Fruit fly (Drosophila melanogaster) whole organism, embryonic: ENCODE measurements around the gene CG12990.

Experiments used
- Antp ChIP-seq: fragments of 200-800 bp; sonication (Bioruptor generic); optimal IDR thresholded peaks from 3 replicates; lab custom pipeline; 2016; ENCODE audit warnings: missing biosample characterization, missing genetic modification characterization
- CG10979 ChIP-seq: fragments of 200-800 bp; sonication (Bioruptor generic); optimal IDR thresholded peaks from 2 replicates; lab custom pipeline; 2018; ENCODE audit warnings: missing biosample characterization, mild to moderate bottlenecking, missing genetic modification characterization, moderate library complexity
- CG1233 ChIP-seq: fragments of 200-800 bp; sonication (Bioruptor generic); optimal IDR thresholded peaks from 4 replicates; lab custom pipeline; 2018; ENCODE audit warnings: missing biosample characterization, mild to moderate bottlenecking, missing genetic modification characterization
- CG14050 ChIP-seq: fragments of 200-800 bp; sonication (Bioruptor generic); IDR thresholded peaks from 3 replicates; pipeline ENCODE4 v1.3.6; 2022; ENCODE audit warnings: missing biosample characterization, missing genetic modification characterization
- CG1529 ChIP-seq: fragments of 200-800 bp; sonication (Bioruptor generic); optimal IDR thresholded peaks from 3 replicates; lab custom pipeline; 2018; ENCODE audit warnings: missing biosample characterization, missing genetic modification characterization
- CG3838 ChIP-seq: fragments of 200-800 bp; sonication (Bioruptor generic); optimal IDR thresholded peaks from 3 replicates; lab custom pipeline; 2016; ENCODE audit warnings: missing biosample characterization, missing genetic modification characterization
- CG3995 ChIP-seq: fragments of 200-800 bp; sonication (Bioruptor generic); optimal IDR thresholded peaks from 3 replicates; lab custom pipeline; 2016; ENCODE audit warnings: missing biosample characterization, missing genetic modification characterization
- CG4328 ChIP-seq: fragments of 200-800 bp; sonication (Bioruptor generic); optimal IDR thresholded peaks from 3 replicates; lab custom pipeline; 2017; ENCODE audit warnings: missing biosample characterization, missing genetic modification reagents, missing genetic modification characterization
- CG4404 ChIP-seq: fragments of 200-800 bp; sonication (Bioruptor generic); IDR thresholded peaks from 2 replicates; pipeline ENCODE4 v1.3.6; 2022; ENCODE audit warnings: missing biosample characterization, missing genetic modification characterization
- CG4424 ChIP-seq: fragments of 200-800 bp; sonication (Bioruptor generic); optimal IDR thresholded peaks from 3 replicates; lab custom pipeline; 2016; ENCODE audit warnings: missing biosample characterization, missing genetic modification characterization
- CG8290 ChIP-seq, 3 experiments: fragments of 200-800 bp; sonication (Bioruptor generic); optimal IDR thresholded peaks; 2 replicates each; lab custom pipeline; 2016 to 2019; ENCODE audit warnings: missing biosample characterization in 3 of 3, missing genetic modification characterization in 3 of 3, mild to moderate bottlenecking in 2 of 3, moderate library complexity in 1 of 3
- CG9437 ChIP-seq: fragments of 200-800 bp; sonication (Bioruptor generic); optimal IDR thresholded peaks from 2 replicates; lab custom pipeline; 2018; ENCODE audit warnings: missing biosample characterization, mild to moderate bottlenecking, missing genetic modification characterization
- Camta ChIP-seq: fragments of 200-800 bp; sonication (Bioruptor generic); optimal IDR thresholded peaks from 2 replicates; lab custom pipeline; 2016; ENCODE audit warnings: missing biosample characterization, missing genetic modification characterization
- CrebB ChIP-seq: fragments of 200-800 bp; sonication (Bioruptor generic); optimal IDR thresholded peaks from 3 replicates; lab custom pipeline; 2018; ENCODE audit warnings: missing biosample characterization, mild to moderate bottlenecking, missing genetic modification characterization
- Dfd ChIP-seq, 2 experiments: fragments of >200 bp; optimal IDR thresholded peaks; 2 replicates each; lab custom pipeline; 2017; ENCODE audit warnings: missing biosample characterization in 2 of 2, missing genetic modification characterization in 2 of 2
- Dll ChIP-seq: fragments of 200-800 bp; sonication (Bioruptor generic); IDR thresholded peaks from 4 replicates; pipeline ENCODE4 v1.3.6; 2022; ENCODE audit warnings: missing biosample characterization, missing genetic modification characterization; ENCODE audit not compliant: partially characterized antibody
- Doc3 ChIP-seq: fragments of 200-800 bp; sonication (Bioruptor generic); IDR thresholded peaks from 3 replicates; pipeline ENCODE4 v1.3.6; 2022; ENCODE audit warnings: missing biosample characterization, missing genetic modification characterization; ENCODE audit not compliant: partially characterized antibody
- Ets65A ChIP-seq: fragments of 200-800 bp; sonication (Bioruptor generic); peaks from one replicate; lab custom pipeline; 2016; ENCODE audit warnings: missing biosample characterization, missing genetic modification characterization
- Ets97D ChIP-seq: fragments of 200-800 bp; sonication (Bioruptor generic); optimal IDR thresholded peaks from 3 replicates; lab custom pipeline; 2016; ENCODE audit warnings: missing biosample characterization, missing genetic modification characterization
- Fer1 ChIP-seq: fragments of 200-800 bp; sonication (Bioruptor generic); optimal IDR thresholded peaks from 2 replicates; lab custom pipeline; 2017; ENCODE audit warnings: missing biosample characterization, mild to moderate bottlenecking, missing genetic modification characterization
- Gsc ChIP-seq: fragments of 200-800 bp; sonication (Bioruptor generic); IDR thresholded peaks from 2 replicates; pipeline ENCODE4 v1.3.6; 2022; ENCODE audit warnings: missing biosample characterization, missing genetic modification characterization
- HHEX ChIP-seq: fragments of 200-800 bp; sonication (Bioruptor generic); optimal IDR thresholded peaks from 3 replicates; lab custom pipeline; 2017; ENCODE audit warnings: missing biosample characterization, mild to moderate bottlenecking, missing genetic modification characterization, missing genetic modification reagents
- HmgD ChIP-seq: fragments of 200-800 bp; sonication (Bioruptor generic); optimal IDR thresholded peaks from 3 replicates; lab custom pipeline; 2016; ENCODE audit warnings: missing biosample characterization, missing genetic modification characterization
- Hr39 ChIP-seq: fragments of >200 bp; optimal IDR thresholded peaks from 2 replicates; lab custom pipeline; 2017
- Hr78 ChIP-seq, 2 experiments: fragments of 200-800 bp in 1 of 2; fragments of >200 bp in 1 of 2; sonication (Bioruptor generic) in 1 of 2; optimal IDR thresholded peaks; 2 replicates each; lab custom pipeline; 2017 to 2019; ENCODE audit warnings: missing biosample characterization in 2 of 2, missing genetic modification characterization in 2 of 2, mild to moderate bottlenecking in 1 of 2, moderate library complexity in 1 of 2
- Mad ChIP-seq: fragments of 200-800 bp; sonication (Bioruptor generic); optimal IDR thresholded peaks from 2 replicates; lab custom pipeline; 2016; ENCODE audit warnings: missing biosample characterization, missing genetic modification characterization
- Mes4 ChIP-seq: fragments of 200-800 bp; sonication (Bioruptor generic); optimal IDR thresholded peaks from 2 replicates; lab custom pipeline; 2016; ENCODE audit warnings: missing biosample characterization, missing genetic modification characterization
- Sin3A ChIP-seq: fragments of >200 bp; optimal IDR thresholded peaks from 2 replicates; lab custom pipeline; 2018
- Sry-β ChIP-seq: fragments of 200-800 bp; sonication (Bioruptor generic); optimal IDR thresholded peaks from 2 replicates; lab custom pipeline; 2018; ENCODE audit warnings: missing biosample characterization, mild to moderate bottlenecking, missing genetic modification characterization, moderate library complexity
- Tbp ChIP-seq: fragments of >200 bp; optimal IDR thresholded peaks from 2 replicates; lab custom pipeline; 2018; ENCODE audit warnings: missing biosample characterization, missing genetic modification characterization
- bab2 ChIP-seq: fragments of 200-800 bp; sonication (Bioruptor generic); optimal IDR thresholded peaks from 2 replicates; lab custom pipeline; 2016; ENCODE audit warnings: missing biosample characterization, missing genetic modification characterization
- bbx ChIP-seq: fragments of 200-800 bp; sonication (Bioruptor generic); IDR thresholded peaks from 2 replicates; pipeline ENCODE4 v1.3.6; 2022; ENCODE audit warnings: missing biosample characterization, missing genetic modification characterization; ENCODE audit not compliant: partially characterized antibody
- crc ChIP-seq: fragments of 200-800 bp; sonication (Bioruptor generic); optimal IDR thresholded peaks from 2 replicates; lab custom pipeline; 2016; ENCODE audit warnings: missing biosample characterization, missing genetic modification characterization
- cwo ChIP-seq: fragments of 200-800 bp; sonication (Bioruptor generic); optimal IDR thresholded peaks from 3 replicates; lab custom pipeline; 2017; ENCODE audit warnings: missing biosample characterization, missing genetic modification characterization, mild to moderate bottlenecking, moderate library complexity, missing genetic modification reagents
- dati ChIP-seq: fragments of 200-800 bp; sonication (Bioruptor generic); IDR thresholded peaks from 2 replicates; pipeline ENCODE4 v1.3.6; 2022; ENCODE audit warnings: missing biosample characterization, missing genetic modification characterization
- fru ChIP-seq: fragments of >200 bp; optimal IDR thresholded peaks from 2 replicates; lab custom pipeline; 2017
- gce ChIP-seq: fragments of 200-800 bp; sonication (Bioruptor generic); IDR thresholded peaks from 3 replicates; pipeline ENCODE4 v1.3.6; 2022; ENCODE audit warnings: missing biosample characterization, missing genetic modification characterization
- hth ChIP-seq: fragments of >200 bp; optimal IDR thresholded peaks from 2 replicates; lab custom pipeline; 2017; ENCODE audit warnings: inconsistent platforms
- kah ChIP-seq: fragments of 200-800 bp; sonication (Bioruptor generic); optimal IDR thresholded peaks from 2 replicates; lab custom pipeline; 2018; ENCODE audit warnings: missing biosample characterization, mild to moderate bottlenecking, missing genetic modification characterization
- kay ChIP-seq: fragments of 200-800 bp; sonication (Bioruptor generic); optimal IDR thresholded peaks from 2 replicates; lab custom pipeline; 2016; ENCODE audit warnings: missing biosample characterization, missing genetic modification characterization
- lab ChIP-seq: fragments of 200-800 bp; sonication (Bioruptor generic); optimal IDR thresholded peaks from 3 replicates; lab custom pipeline; 2017; ENCODE audit warnings: missing biosample characterization, missing genetic modification characterization, mild to moderate bottlenecking, moderate library complexity, missing genetic modification reagents
- maf-S ChIP-seq: fragments of 200-800 bp; sonication (Bioruptor generic); optimal IDR thresholded peaks from 2 replicates; lab custom pipeline; 2016; ENCODE audit warnings: missing biosample characterization, missing genetic modification characterization
- odd ChIP-seq: fragments of 200-800 bp; sonication (Bioruptor generic); optimal IDR thresholded peaks from 2 replicates; lab custom pipeline; 2017; ENCODE audit warnings: missing biosample characterization, mild to moderate bottlenecking, missing genetic modification characterization
- pnt ChIP-seq: fragments of 200-800 bp; sonication (Bioruptor generic); optimal IDR thresholded peaks from 3 replicates; lab custom pipeline; 2016; ENCODE audit warnings: missing biosample characterization, missing genetic modification characterization
- ranshi ChIP-seq: fragments of 200-800 bp; sonication (Bioruptor generic); IDR thresholded peaks from 2 replicates; pipeline ENCODE4 v1.3.6; 2022; ENCODE audit warnings: missing biosample characterization, missing genetic modification characterization
- repo ChIP-seq: fragments of 200-800 bp; sonication (Bioruptor generic); optimal IDR thresholded peaks from 2 replicates; lab custom pipeline; 2016; ENCODE audit warnings: missing biosample characterization, missing genetic modification characterization
- seq ChIP-seq: fragments of 200-800 bp; sonication (Bioruptor generic); IDR thresholded peaks from 2 replicates; pipeline ENCODE4 v1.3.6; 2022; ENCODE audit warnings: missing biosample characterization, missing genetic modification characterization
- sima ChIP-seq: fragments of 200-800 bp; sonication (Bioruptor generic); optimal IDR thresholded peaks from 2 replicates; lab custom pipeline; 2016; ENCODE audit warnings: missing biosample characterization, missing genetic modification characterization
- stc ChIP-seq: fragments of 200-800 bp; sonication (Bioruptor generic); IDR thresholded peaks from 2 replicates; pipeline ENCODE4 v1.3.6; 2022; ENCODE audit warnings: missing biosample characterization, missing genetic modification characterization
- tna ChIP-seq: fragments of 200-800 bp; sonication (Bioruptor generic); IDR thresholded peaks from 2 replicates; pipeline ENCODE4 v1.3.6; 2022; ENCODE audit warnings: missing biosample characterization, missing genetic modification characterization; ENCODE audit not compliant: partially characterized antibody

Gene CG12990

DNA sequence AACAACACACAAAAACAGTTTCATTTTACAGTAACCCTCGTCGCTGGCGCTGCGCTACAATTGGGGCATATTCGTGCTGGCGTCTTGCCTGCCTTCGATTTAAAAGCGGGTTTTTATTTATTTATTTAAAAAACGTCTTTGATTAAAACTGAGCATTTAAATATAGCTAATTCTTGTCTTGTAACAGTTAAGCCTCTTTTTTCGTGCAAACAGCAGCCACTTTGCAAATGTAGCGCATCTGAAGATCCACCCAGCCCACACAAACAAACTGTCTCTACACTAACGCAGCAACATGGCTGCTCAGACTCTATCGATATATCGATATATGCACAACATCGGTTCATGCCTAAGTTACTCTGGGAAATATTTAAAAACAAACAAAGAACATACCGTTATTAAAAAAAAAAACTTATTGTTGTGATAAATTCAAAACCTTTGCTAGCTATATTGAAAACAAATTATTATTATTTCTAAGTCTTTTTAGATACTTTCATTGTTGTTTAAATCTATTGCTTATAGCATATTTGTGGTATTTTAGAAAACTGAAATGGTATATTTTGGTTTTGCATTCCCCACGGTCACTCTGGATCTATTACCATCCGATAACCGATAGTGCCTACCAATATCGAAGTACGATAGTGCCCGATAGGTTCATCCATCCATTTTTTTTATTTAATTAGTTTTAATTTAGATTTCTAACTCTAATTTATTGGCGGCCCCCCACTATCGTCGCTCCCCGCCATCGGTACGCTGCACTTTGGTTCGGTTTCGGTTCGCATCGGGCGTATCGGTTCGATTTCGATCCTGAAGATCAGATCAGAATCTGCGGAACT, 31.3 kb upstream of the CG12990 start, which contains the start of the genes CG8188 and par-6 (continued):
- TF ChIP-seq kay (GFP tag; lab: Kevin White, UChicago) (peak; percentile 60), CG1529 (peak; percentile 68), Fer1 (peak; percentile 87), Tbp (no peak), ranshi (GFP tag; lab: Robert Waterston, UW) (peak; percentile 87), Ets65A (GFP tag; lab: Kevin White, UChicago) (peak; percentile 98), lab (GFP tag; lab: Kevin White, UChicago) (peak; percentile 90), CG4328 (peak; percentile 80), CG4404 (GFP tag; lab: Robert Waterston, UW) (peak; percentile 88), stc (GFP tag; lab: Robert Waterston, UW) (peak; percentile 88), bab2 (GFP tag; lab: Kevin White, UChicago) (peak; percentile 87), Dfd (GFP tag; optimal IDR thresholded peaks at IDR 0.05; lab: Kevin White, UChicago) (no peak), Sin3A (peak; percentile 62), Mad (GFP tag; lab: Kevin White, UChicago) (peak; percentile 87), Mes4 (GFP tag; lab: Kevin White, UChicago) (peak; percentile 81), crc (GFP tag; lab: Kevin White, UChicago) (peak; percentile 41), CG1233 (GFP tag; lab: Kevin White, UChicago) (peak; percentile 80), maf-S (peak; percentile 78), CG10979 (tag; lab: Kevin White, UChicago) (peak; percentile 78), CG3995 (GFP tag; lab: Kevin White, UChicago) (peak; percentile 25), Doc3 (GFP tag; lab: Robert Waterston, UW) (peak; percentile 62; the same call in 2 of the 3 replicates), hth (lab: Kevin White, UChicago) (no peak), Camta (peak; percentile 83), odd (GFP tag; lab: Kevin White, UChicago) (peak; percentile 73), HHEX (GFP tag; lab: Kevin White, UChicago) (peak; percentile 82), tna (GFP tag; lab: Robert Waterston, UW) (no peak), Gsc (GFP tag; lab: Robert Waterston, UW) (no peak), Hr78 (GFP tag; optimal IDR thresholded peaks at IDR 0.05; lab: Kevin White, UChicago) (peak in 1 of 2 experiments; percentile 23), CG4424 (GFP tag; lab: Kevin White, UChicago) (peak; percentile 87), Dll (GFP tag; lab: Robert Waterston, UW) (peak; percentile 82), pnt (GFP tag; lab: Kevin White, UChicago) (peak; percentile 83), Ets97D (peak; percentile 68), CG8290 (GFP tag; optimal IDR thresholded peaks at IDR 0.05; lab: Kevin White, UChicago) (no peak), CG8290 (tag; optimal IDR thresholded peaks at IDR 0.05; lab: Kevin White, UChicago) (peak; percentile 16 to 63), Hr39 (lab: Kevin White, UChicago) (no peak), CG9437 (GFP tag; lab: Kevin White, UChicago) (peak; percentile 63), sima (GFP tag; lab: Kevin White, UChicago) (peak; percentile 14), CG3838 (GFP tag; lab: Kevin White, UChicago) (peak; percentile 72), Antp (GFP tag; lab: Kevin White, UChicago) (peak; percentile 91), kah (GFP tag; lab: Kevin White, UChicago) (peak; percentile 62), Sry-β (GFP tag; lab: Kevin White, UChicago) (peak; percentile 40), fru (lab: Kevin White, UChicago) (no peak), repo (GFP tag; lab: Kevin White, UChicago) (peak; percentile 79), CG14050 (GFP tag; lab: Robert Waterston, UW) (peak; percentile 83), seq (GFP tag; lab: Robert Waterston, UW) (peak; percentile 90), gce (GFP tag; lab: Robert Waterston, UW) (peak; percentile 74; the same call in 1 of the 3 replicates), bbx (GFP tag; lab: Robert Waterston, UW) (peak; percentile 68; the same call in 1 of the 2 replicates), cwo (GFP tag; lab: Kevin White, UChicago) (peak; percentile 75), CrebB (tag; lab: Kevin White, UChicago) (peak; percentile 84), HmgD (GFP tag; lab: Kevin White, UChicago) (peak; percentile 80), dati (GFP tag; lab: Robert Waterston, UW) (0 out of 2 replicates have a peak, but pooled peaks have one; percentile 34)
